Fruit fly (Drosophila melanogaster) Kc167 (cell line): ENCODE results near the gene Vti1a.

Experiments
- Sin3A ChIP-seq: fragments of >200 bp; optimal IDR thresholded peaks from 2 replicates; lab custom pipeline; 2018; ENCODE audit warnings: missing external identifiers
- h ChIP-seq: fragments of >200 bp; optimal IDR thresholded peaks from 3 replicates; lab custom pipeline; 2018; ENCODE audit warnings: missing external identifiers
- psq ChIP-seq: fragments of >200 bp; optimal IDR thresholded peaks from 2 replicates; lab custom pipeline; 2017; ENCODE audit warnings: missing external identifiers

- TF ChIP-seq h (lab: Kevin White, UChicago) (no peak), Sin3A (lab: Kevin White, UChicago) (no peak), psq (lab: Kevin White, UChicago) (no peak)
Measured at dm6 chr3L:648155-649024, 44.3 kb downstream of the Vti1a start, which contains the start of gene Gale.
